Worm (Caenorhabditis elegans) whole organism, young adult: ENCODE measurements around the gene srt-63.

Source experiments
- T07F8.4 ChIP-seq: sonication (generic microtip); optimal IDR thresholded peaks from 2 replicates; lab custom pipeline; 2016; ENCODE audit warnings: mild to moderate bottlenecking, missing genetic modification characterization, moderate library complexity, missing compliant biosample characterization
- athp-1 ChIP-seq: sonication (generic microtip); optimal IDR thresholded peaks from 2 replicates; lab custom pipeline; 2017; ENCODE audit warnings: mild to moderate bottlenecking, missing genetic modification characterization, missing compliant biosample characterization
- ceh-40 ChIP-seq: fragments of 200-800 bp; sonication (Bioruptor generic); IDR thresholded peaks from 2 replicates; pipeline ENCODE4 v1.3.6; 2022; ENCODE audit warnings: missing genetic modification characterization, missing compliant biosample characterization
- egrh-3 ChIP-seq: fragments of 200-800 bp; sonication (Bioruptor generic); IDR thresholded peaks from 2 replicates; pipeline ENCODE4 v1.3.6; 2022; ENCODE audit warnings: missing genetic modification reagents, missing genetic modification characterization, missing compliant biosample characterization
- hmg-1.2 ChIP-seq: fragments of 200-800 bp; sonication (Bioruptor generic); IDR thresholded peaks from 2 replicates; pipeline ENCODE4 v1.3.6; 2022; ENCODE audit warnings: missing genetic modification reagents, missing genetic modification characterization, missing compliant biosample characterization
- lag-1 ChIP-seq: fragments of 200-800 bp; sonication (Bioruptor generic); IDR thresholded peaks from 2 replicates; pipeline ENCODE4 v1.3.6; 2022; ENCODE audit warnings: missing genetic modification reagents, missing genetic modification characterization, missing compliant biosample characterization
- pbrm-1 ChIP-seq: fragments of 200-800 bp; sonication (Bioruptor generic); IDR thresholded peaks from 2 replicates; pipeline ENCODE4 v1.3.6; 2022; ENCODE audit warnings: missing genetic modification reagents, missing genetic modification characterization, missing compliant biosample characterization
- sdz-38 ChIP-seq: sonication (generic microtip); optimal IDR thresholded peaks from 2 replicates; lab custom pipeline; 2016; ENCODE audit warnings: missing genotype, missing genetic modification characterization, missing compliant biosample characterization
- zfh-2 ChIP-seq: fragments of 200-800 bp; sonication (Bioruptor generic); conservative IDR thresholded peaks from 2 replicates; pipeline ENCODE4 v1.3.6; 2022; ENCODE audit warnings: missing genetic modification reagents, missing genetic modification characterization, missing compliant biosample characterization

srt-63 gene

ce11 chrV:3218604-3219003, 37.3 kb downstream of the srt-63 start:
- TF ChIP-seq athp-1 (tag; lab: Kevin White, UChicago): no peak
- TF ChIP-seq lag-1: no peak
- no peak for TF ChIP-seq T07F8.4 (tag; lab: Kevin White, UChicago)
- no peak for TF ChIP-seq ceh-40
- TF ChIP-seq, all 124 proteins: peak for 0

ce11 chrV:3210147-3210546, 45.8 kb downstream of the srt-63 start, which contains the start of gene apx-1:
Gene apx-1 (plus strand): TSS chrV:3210196.
- TF ChIP-seq zfh-2 (GFP tag; lab: Robert Waterston, UW): peak; percentile 72
- TF ChIP-seq egrh-3 (GFP tag; lab: Robert Waterston, UW): peak; percentile 10; the same call in 1 of the 2 replicates
- TF ChIP-seq sdz-38 (tag; lab: Kevin White, UChicago): no peak

- TF ChIP-seq hmg-1.2 (GFP tag; lab: Robert Waterston, UW) (0 out of 2 replicates have a peak, but pooled peaks have one; percentile 9), pbrm-1 (no peak)
Observed at ce11 chrV:3208940-3209339, 47.0 kb downstream of the srt-63 start.
